Worm (Caenorhabditis elegans) whole organism, mixed stage, embryonic: ENCODE data around the gene polq-1.

Source experiments
- bed-3 ChIP-seq: fragments of 200-800 bp; sonication (Bioruptor generic); optimal IDR thresholded peaks from 3 replicates; lab custom pipeline; 2018; ENCODE audit warnings: mild to moderate bottlenecking, missing genetic modification characterization, moderate library complexity, missing compliant biosample characterization
- blmp-1 ChIP-seq: fragments of 150-350 bp; optimal IDR thresholded peaks from 2 replicates; lab custom pipeline; 2014; ENCODE audit warnings: missing biosample characterization, missing genetic modification characterization
- ceh-43 ChIP-seq: fragments of 200-800 bp; sonication (Bioruptor generic); optimal IDR thresholded peaks from 2 replicates; lab custom pipeline; 2018; ENCODE audit warnings: mild to moderate bottlenecking, missing genetic modification characterization, moderate library complexity, missing compliant biosample characterization
- ceh-83 ChIP-seq: fragments of 200-800 bp; sonication (Bioruptor generic); optimal IDR thresholded peaks from 2 replicates; lab custom pipeline; 2018; ENCODE audit warnings: mild to moderate bottlenecking, missing genetic modification characterization, missing compliant biosample characterization
- ces-1 ChIP-seq: fragments of 150-350 bp; optimal IDR thresholded peaks from 2 replicates; lab custom pipeline; 2014; ENCODE audit warnings: missing biosample characterization, missing genetic modification reagents, missing genetic modification characterization
- cnd-1 ChIP-seq: fragments of 200-800 bp; sonication (Bioruptor generic); optimal IDR thresholded peaks from 2 replicates; lab custom pipeline; 2018; ENCODE audit warnings: mild to moderate bottlenecking, missing genetic modification characterization, missing compliant biosample characterization
- drap-1 ChIP-seq: fragments of 200-800 bp; sonication (Bioruptor generic); optimal IDR thresholded peaks from 3 replicates; lab custom pipeline; 2018; ENCODE audit warnings: mild to moderate bottlenecking, missing genetic modification characterization, missing compliant biosample characterization
- elt-3 ChIP-seq: fragments of 150-350 bp; optimal IDR thresholded peaks from 2 replicates; lab custom pipeline; 2014; ENCODE audit warnings: missing biosample characterization, missing genetic modification characterization
- flh-1 ChIP-seq: fragments of 200-800 bp; sonication (Bioruptor generic); optimal IDR thresholded peaks from 2 replicates; lab custom pipeline; 2018; ENCODE audit warnings: mild to moderate bottlenecking, missing genetic modification characterization, moderate library complexity, missing compliant biosample characterization
- hlh-1 ChIP-seq: fragments of 150-350 bp; optimal IDR thresholded peaks from 2 replicates; lab custom pipeline; 2014; ENCODE audit warnings: missing biosample characterization, missing genetic modification reagents, missing genetic modification characterization
- lin-13 ChIP-seq: fragments of 150-350 bp; optimal IDR thresholded peaks from 2 replicates; lab custom pipeline; 2014; ENCODE audit warnings: missing biosample characterization, missing genetic modification characterization
- lin-32 ChIP-seq: fragments of 200-800 bp; sonication (Bioruptor generic); optimal IDR thresholded peaks from 2 replicates; lab custom pipeline; 2018; ENCODE audit warnings: mild to moderate bottlenecking, missing genetic modification characterization, missing compliant biosample characterization
- lsy-2 ChIP-seq: fragments of 150-350 bp; optimal IDR thresholded peaks from 2 replicates; lab custom pipeline; 2014; ENCODE audit warnings: missing biosample characterization, missing genetic modification characterization
- mab-5 ChIP-seq: fragments of 150-350 bp; optimal IDR thresholded peaks from 2 replicates; lab custom pipeline; 2014; ENCODE audit warnings: missing biosample characterization, missing genetic modification characterization
- mep-1 ChIP-seq: fragments of 150-350 bp; optimal IDR thresholded peaks from 2 replicates; lab custom pipeline; 2017; ENCODE audit warnings: missing biosample characterization, missing genetic modification reagents, missing genetic modification characterization, inconsistent platforms
- mls-2 ChIP-seq: sonication (generic microtip); optimal IDR thresholded peaks from 2 replicates; lab custom pipeline; 2016; ENCODE audit warnings: mild to moderate bottlenecking, missing genetic modification characterization, moderate library complexity, missing compliant biosample characterization
- nhr-2 ChIP-seq: fragments of 150-350 bp; optimal IDR thresholded peaks from 2 replicates; lab custom pipeline; 2014; ENCODE audit warnings: missing biosample characterization, missing genetic modification characterization
- nhr-28 ChIP-seq: fragments of 150-350 bp; optimal IDR thresholded peaks from 2 replicates; lab custom pipeline; 2014; ENCODE audit warnings: missing biosample characterization, missing genetic modification characterization
- nhr-76 ChIP-seq: sonication (generic microtip); optimal IDR thresholded peaks from 2 replicates; lab custom pipeline; 2017; ENCODE audit warnings: missing biosample characterization, missing genetic modification characterization
- pha-4 ChIP-seq: fragments of 150-350 bp; optimal IDR thresholded peaks from 2 replicates; lab custom pipeline; 2018; ENCODE audit warnings: missing biosample characterization, missing genetic modification reagents, missing genetic modification characterization
- snpc-4 ChIP-seq: fragments of 150-350 bp; optimal IDR thresholded peaks from 2 replicates; lab custom pipeline; 2014; ENCODE audit warnings: missing biosample characterization, missing genetic modification characterization
- sptf-1 ChIP-seq: sonication (generic microtip); optimal IDR thresholded peaks from 2 replicates; lab custom pipeline; 2017; ENCODE audit warnings: mild to moderate bottlenecking, missing genetic modification characterization, moderate library complexity, missing compliant biosample characterization
- tbx-8 ChIP-seq: fragments of 200-800 bp; sonication (Bioruptor generic); optimal IDR thresholded peaks from 2 replicates; lab custom pipeline; 2018; ENCODE audit warnings: mild to moderate bottlenecking, missing genetic modification characterization, moderate library complexity, missing compliant biosample characterization
- unc-120 ChIP-seq: sonication (generic microtip); optimal IDR thresholded peaks from 2 replicates; lab custom pipeline; 2017; ENCODE audit warnings: missing genetic modification characterization, missing compliant biosample characterization; ENCODE audit not compliant: poor library complexity, severe bottlenecking
- unc-39 ChIP-seq: fragments of 150-350 bp; optimal IDR thresholded peaks from 2 replicates; lab custom pipeline; 2014; ENCODE audit warnings: missing biosample characterization, missing genetic modification characterization
- unc-62 ChIP-seq: fragments of 150-350 bp; optimal IDR thresholded peaks from 2 replicates; lab custom pipeline; 2014; ENCODE audit warnings: missing biosample characterization, missing genetic modification reagents, missing genetic modification characterization
- zip-8 ChIP-seq: fragments of 150-350 bp; optimal IDR thresholded peaks from 2 replicates; lab custom pipeline; 2014; ENCODE audit warnings: missing biosample characterization, missing genetic modification characterization
- ztf-11 ChIP-seq: fragments of 150-350 bp; optimal IDR thresholded peaks from 2 replicates; lab custom pipeline; 2014; ENCODE audit warnings: missing biosample characterization, missing genetic modification characterization

polq-1 gene

ce11 chrIII:5763988-5764387 is 39.0 kb downstream of the polq-1 start:
- TF ChIP-seq lsy-2 (tag; lab: Kevin White, UChicago) (no peak), drap-1 (GFP tag; lab: Kevin White, UChicago) (no peak), unc-120 (no peak), zip-8 (tag; lab: Kevin White, UChicago) (peak; percentile 61), bed-3 (GFP tag; lab: Kevin White, UChicago) (no peak), elt-3 (tag; lab: Kevin White, UChicago) (no peak)

DNA sequence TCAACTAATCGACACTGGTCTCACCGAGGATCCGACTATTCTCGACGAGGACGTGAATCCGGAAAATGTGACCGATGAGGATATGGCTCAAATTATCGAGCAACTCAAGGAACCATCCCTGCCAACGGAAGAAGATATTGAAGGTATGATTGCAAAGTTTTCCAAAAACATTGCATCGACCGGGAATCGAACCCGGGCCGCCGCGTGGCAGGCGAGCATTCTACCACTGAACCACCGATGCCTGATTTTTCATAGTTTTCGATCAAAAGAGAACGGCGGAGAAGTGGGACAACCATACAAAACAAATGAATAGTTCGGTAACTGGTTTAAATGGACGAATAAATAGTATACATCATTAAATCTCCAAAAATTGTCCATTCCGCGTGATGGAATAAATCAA is 41.1 kb downstream of the polq-1 start:
- TF ChIP-seq unc-39 (tag; lab: Kevin White, UChicago) (no peak), nhr-28 (tag; lab: Kevin White, UChicago) (no peak), pha-4 (tag; lab: Kevin White, UChicago) (no peak), flh-1 (GFP tag; lab: Kevin White, UChicago) (no peak), ceh-83 (GFP tag; lab: Kevin White, UChicago) (no peak), bed-3 (GFP tag; lab: Kevin White, UChicago) (no peak), snpc-4 (tag; lab: Kevin White, UChicago) (no peak)

ce11 chrIII:5760721-5761120 is 42.2 kb downstream of the polq-1 start:
- TF ChIP-seq lin-32 (GFP tag; lab: Kevin White, UChicago): no peak
- peak; percentile 89 for TF ChIP-seq ces-1 (GFP tag; lab: Kevin White, UChicago)

DNA sequence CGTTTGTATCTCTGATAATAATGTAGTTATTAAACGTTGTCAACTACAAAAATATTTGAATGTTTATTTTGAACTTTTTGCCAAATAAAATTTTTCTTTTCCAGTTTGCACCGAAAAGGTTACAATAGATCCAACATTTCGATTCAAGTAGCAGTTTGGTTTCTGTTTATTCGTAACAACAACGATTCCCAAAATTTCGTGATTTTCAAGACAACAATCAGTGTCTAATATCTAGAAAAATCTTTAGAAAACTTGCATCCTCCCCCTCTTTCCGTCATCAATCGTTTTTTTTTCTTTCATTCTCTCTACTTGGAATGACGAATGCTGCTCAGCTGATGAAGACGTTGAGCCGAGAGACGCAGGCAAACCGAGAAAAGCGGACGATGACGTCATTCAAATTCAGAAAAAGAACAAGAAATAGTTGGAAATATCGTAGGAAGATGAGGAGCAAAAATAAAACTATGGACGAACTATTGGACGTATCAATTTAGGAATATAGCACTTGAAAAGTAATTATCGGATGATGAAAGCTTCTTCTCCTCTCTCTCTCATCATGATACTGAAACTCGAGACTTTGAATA is 44.4 kb downstream of the polq-1 start:
- peak; percentile 7 for TF ChIP-seq zip-8 (tag; lab: Kevin White, UChicago)
- no peak for TF ChIP-seq ceh-43 (GFP tag; lab: Kevin White, UChicago)

DNA sequence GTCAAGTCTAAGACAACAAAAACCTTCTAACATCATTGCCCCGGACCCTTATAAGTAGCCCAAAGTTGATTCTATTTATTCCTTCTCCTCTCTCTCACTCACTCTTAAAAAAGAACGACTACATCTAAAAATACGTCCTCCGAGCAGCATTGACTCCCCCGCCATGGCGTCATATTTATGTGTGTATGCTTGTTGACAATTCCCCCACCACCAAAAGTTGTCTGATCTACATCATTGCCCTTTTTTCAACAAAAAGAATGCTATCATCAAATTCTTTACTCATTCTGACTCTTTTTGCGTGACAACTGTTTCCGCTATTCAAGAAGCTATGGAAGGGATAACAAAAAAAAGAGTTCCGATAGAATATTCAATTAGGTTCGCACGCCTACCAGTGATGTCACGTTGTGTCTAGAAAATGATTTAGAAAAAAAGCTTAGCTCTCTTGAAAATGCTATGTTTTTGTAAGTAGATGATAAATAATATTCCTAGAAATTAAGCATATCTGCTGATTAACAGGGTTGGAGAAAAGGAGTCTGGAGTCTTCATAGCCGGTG is 45.4 kb downstream of the polq-1 start:
- TF ChIP-seq bed-3 (GFP tag; lab: Kevin White, UChicago): no peak
- no peak for TF ChIP-seq ztf-11
- peak; percentile 33 for TF ChIP-seq ces-1 (GFP tag; lab: Kevin White, UChicago)
- TF ChIP-seq pha-4 (tag; lab: Kevin White, UChicago): no peak

ce11 chrIII:5755204-5755603 is 47.8 kb downstream of the polq-1 start, which contains the start of gene ida-1:
Gene ida-1 (plus strand): TSS chrIII:5755539.
- TF ChIP-seq tbx-8 (GFP tag; lab: Kevin White, UChicago) (no peak), ces-1 (GFP tag; lab: Kevin White, UChicago) (peak; percentile 54)

DNA sequence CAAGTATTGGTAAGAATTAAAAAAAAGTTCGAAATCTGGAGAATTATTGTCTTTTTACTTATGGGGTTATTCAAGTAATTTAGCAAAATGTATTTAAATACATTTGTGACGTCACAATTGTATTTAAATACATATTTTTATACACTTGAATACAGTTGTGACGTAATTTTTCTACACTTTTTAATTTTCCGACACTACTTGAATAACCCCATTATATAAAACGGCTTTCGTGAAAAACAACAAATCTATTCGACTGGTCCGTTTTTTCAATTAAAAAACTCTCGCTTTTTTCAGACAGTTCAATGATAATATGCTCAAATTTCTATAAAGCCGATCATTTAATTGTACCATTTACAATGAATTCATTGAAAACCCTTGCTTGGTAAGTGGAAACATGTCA is 52.5 kb downstream of the polq-1 start:
- TF ChIP-seq zip-8 (tag; lab: Kevin White, UChicago): peak; percentile 91
- no peak for TF ChIP-seq lin-32 (GFP tag; lab: Kevin White, UChicago)

DNA sequence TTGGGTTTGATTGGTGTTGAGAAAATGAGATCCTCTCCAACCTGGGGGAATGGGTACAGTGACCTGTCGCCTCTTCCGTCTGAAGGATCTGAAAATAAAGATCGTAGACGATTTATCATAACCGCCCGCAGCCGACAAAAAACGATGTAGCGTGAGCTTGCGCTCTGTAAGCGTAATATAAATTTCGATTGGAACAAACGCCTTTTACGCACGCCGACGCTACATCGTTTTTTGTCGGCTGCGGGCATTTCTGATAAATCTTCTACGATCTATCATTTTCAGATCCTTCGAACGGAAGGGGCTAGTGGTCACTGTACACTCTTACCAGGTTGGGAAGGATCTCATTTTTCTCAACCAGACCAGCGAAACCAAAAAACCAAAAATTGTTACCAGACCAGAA is 54.6 kb downstream of the polq-1 start:
- no peak for TF ChIP-seq nhr-28 (tag; lab: Kevin White, UChicago)
- no peak for TF ChIP-seq ceh-43 (GFP tag; lab: Kevin White, UChicago)
- TF ChIP-seq sptf-1: no peak
- TF ChIP-seq lin-32 (GFP tag; lab: Kevin White, UChicago): no peak
- no peak for TF ChIP-seq mab-5
- no peak for TF ChIP-seq bed-3 (GFP tag; lab: Kevin White, UChicago)
- TF ChIP-seq unc-39 (tag; lab: Kevin White, UChicago): no peak
- no peak for TF ChIP-seq nhr-76 (tag; lab: Kevin White, UChicago)
- TF ChIP-seq lsy-2 (tag; lab: Kevin White, UChicago): no peak
- no peak for TF ChIP-seq elt-3 (tag; lab: Kevin White, UChicago)
- no peak for TF ChIP-seq snpc-4 (tag; lab: Kevin White, UChicago)

DNA sequence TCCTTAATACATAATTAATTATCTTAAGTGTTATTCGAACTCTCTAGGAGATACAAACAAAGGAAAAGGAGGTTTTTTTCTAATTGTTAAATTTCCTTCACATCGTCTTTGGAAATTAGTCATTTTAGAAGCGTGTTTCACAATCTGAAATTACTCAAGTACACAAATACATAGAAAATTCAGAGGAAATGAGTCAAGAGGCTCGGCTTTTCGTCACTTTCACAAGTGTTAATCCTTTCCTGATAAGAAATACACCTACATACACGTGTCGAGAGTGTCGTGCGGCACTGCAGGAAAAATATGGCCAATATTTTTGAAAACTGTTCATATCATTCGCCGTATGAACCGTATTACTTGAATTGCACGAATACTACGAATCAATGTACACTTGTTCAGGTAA is 55.8 kb downstream of the polq-1 start, which contains the start of gene B0244.4:
B0244.4 (plus strand) TSS at position 301 of the 400 bp plus-strand sequence.
- no peak for TF ChIP-seq snpc-4 (tag; lab: Kevin White, UChicago)
- TF ChIP-seq mab-5: no peak
- no peak for TF ChIP-seq ceh-83 (GFP tag; lab: Kevin White, UChicago)
- TF ChIP-seq mep-1: no peak
- TF ChIP-seq ces-1 (GFP tag; lab: Kevin White, UChicago): no peak
- no peak for TF ChIP-seq elt-3 (tag; lab: Kevin White, UChicago)
- no peak for TF ChIP-seq unc-62
- TF ChIP-seq bed-3 (GFP tag; lab: Kevin White, UChicago): no peak
- no peak for TF ChIP-seq zip-8 (tag; lab: Kevin White, UChicago)
- TF ChIP-seq mls-2 (tag; lab: Kevin White, UChicago): no peak
- TF ChIP-seq hlh-1 (tag; lab: Kevin White, UChicago): no peak
- no peak for TF ChIP-seq nhr-2
- no peak for TF ChIP-seq lin-13 (tag; lab: Kevin White, UChicago)
- no peak for TF ChIP-seq nhr-76 (tag; lab: Kevin White, UChicago)
- TF ChIP-seq blmp-1 (tag; lab: Kevin White, UChicago): no peak
- TF ChIP-seq unc-120: no peak
- no peak for TF ChIP-seq cnd-1
- TF ChIP-seq pha-4 (tag; lab: Kevin White, UChicago): no peak
- TF ChIP-seq, all 35 proteins: peak for 0
